Worm (Caenorhabditis elegans) whole organism, young adult: ENCODE data around the gene fbxa-51.

Source experiments
- F57A8.1 ChIP-seq: fragments of 200-800 bp; sonication (Bioruptor generic); optimal IDR thresholded peaks from 2 replicates; lab custom pipeline; 2018; ENCODE audit warnings: mild to moderate bottlenecking, missing genetic modification characterization, moderate library complexity, missing compliant biosample characterization
- K12H6.12 ChIP-seq: fragments of 200-800 bp; sonication (Bioruptor generic); optimal IDR thresholded peaks from 2 replicates; lab custom pipeline; 2018; ENCODE audit warnings: mild to moderate bottlenecking, missing genetic modification characterization, missing compliant biosample characterization
- ZK185.1 ChIP-seq: sonication (generic microtip); optimal IDR thresholded peaks from 2 replicates; lab custom pipeline; 2016; ENCODE audit warnings: mild to moderate bottlenecking, missing genetic modification characterization, missing compliant biosample characterization; ENCODE audit not compliant: poor library complexity, severe bottlenecking
- cebp-1 ChIP-seq, 2 experiments: fragments of 200-800 bp in 1 of 2; sonication (Bioruptor generic) in 1 of 2; sonication (generic microtip) in 1 of 2; IDR thresholded peaks in 1 of 2; optimal IDR thresholded peaks in 1 of 2; 2 replicates each; pipeline versions ENCODE4 v1.3.6 to Lab custom; 2017 to 2022; ENCODE audit warnings: missing compliant biosample characterization in 2 of 2, missing genetic modification characterization in 2 of 2, mild to moderate bottlenecking in 1 of 2, missing genetic modification reagents in 1 of 2, moderate library complexity in 1 of 2
- ceh-27 ChIP-seq: fragments of 200-800 bp; sonication (Bioruptor generic); optimal IDR thresholded peaks from 2 replicates; lab custom pipeline; 2018; ENCODE audit warnings: mild to moderate bottlenecking, missing genetic modification characterization, moderate library complexity, missing compliant biosample characterization
- mel-28 ChIP-seq: sonication (generic microtip); optimal IDR thresholded peaks from 2 replicates; lab custom pipeline; 2016; ENCODE audit warnings: borderline replicate concordance, mild to moderate bottlenecking, missing genetic modification characterization, missing compliant biosample characterization
- ztf-25 ChIP-seq: fragments of 200-800 bp; sonication (Bioruptor generic); IDR thresholded peaks from 2 replicates; pipeline ENCODE4 v1.3.6; 2022; ENCODE audit warnings: missing genetic modification reagents, missing genetic modification characterization, missing compliant biosample characterization

DNA sequence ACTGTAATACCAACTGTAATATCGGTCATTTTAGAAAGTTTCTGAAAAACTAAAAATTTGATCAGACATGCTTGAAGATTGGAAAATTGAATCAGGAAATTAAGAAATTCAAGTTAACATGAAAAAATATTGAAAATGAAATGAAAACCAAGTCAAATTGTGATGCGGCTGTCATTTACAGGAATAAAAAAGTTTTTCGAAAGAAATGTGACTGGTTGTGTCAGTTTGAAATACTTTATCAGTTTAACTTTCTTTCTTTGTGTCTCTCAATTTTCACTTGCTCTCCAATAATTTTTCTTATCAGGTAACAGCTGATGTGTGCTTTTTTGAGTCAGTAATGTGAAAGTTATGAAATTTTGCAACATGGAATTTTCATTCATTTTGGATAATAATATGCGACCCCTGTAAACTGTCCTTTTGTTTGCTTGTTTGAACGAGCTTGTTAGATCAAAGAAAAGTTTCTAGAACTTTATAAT, 15.8 kb upstream of the fbxa-51 start, which contains the start of gene fbxa-60:
- TF ChIP-seq ceh-27 (GFP tag; lab: Kevin White, UChicago) (no peak), F57A8.1 (GFP tag; lab: Kevin White, UChicago) (no peak), ztf-25 (GFP tag; lab: Robert Waterston, UW) (no peak), mel-28 (tag; lab: Kevin White, UChicago) (no peak), ZK185.1 (tag; lab: Kevin White, UChicago) (no peak), cebp-1 (GFP tag; IDR thresholded peaks at IDR 0.05; lab: Robert Waterston, UW) (peak; percentile 88), cebp-1 (tag; optimal IDR thresholded peaks at IDR 0.05; lab: Kevin White, UChicago) (peak; percentile 78), K12H6.12 (no peak)
